Worm (Caenorhabditis elegans) whole organism, L2 larva: Measurements from ENCODE around the gene txdc-17.

ENCODE experiments used
- C34F6.9 ChIP-seq: fragments of 150-350 bp; optimal IDR thresholded peaks from 2 replicates; lab custom pipeline; 2014; ENCODE audit warnings: missing biosample characterization, missing genetic modification characterization
- F13H6.1 ChIP-seq: sonication (generic microtip); optimal IDR thresholded peaks from 2 replicates; lab custom pipeline; 2016; ENCODE audit warnings: missing genetic modification characterization, missing compliant biosample characterization
- R02D3.7 ChIP-seq: fragments of 150-350 bp; optimal IDR thresholded peaks from 2 replicates; lab custom pipeline; 2014; ENCODE audit warnings: missing biosample characterization, missing genetic modification characterization
- Y55F3AM.14 ChIP-seq: fragments of 200-800 bp; sonication (Bioruptor generic); optimal IDR thresholded peaks from 2 replicates; lab custom pipeline; 2018; ENCODE audit warnings: mild to moderate bottlenecking, missing genetic modification characterization, missing compliant biosample characterization
- ZK546.5 ChIP-seq: sonication (generic microtip); optimal IDR thresholded peaks from 2 replicates; lab custom pipeline; 2017; ENCODE audit warnings: missing biosample characterization, missing genetic modification characterization
- alr-1 ChIP-seq: fragments of 150-350 bp; optimal IDR thresholded peaks from 2 replicates; lab custom pipeline; 2014; ENCODE audit warnings: missing biosample characterization, missing genetic modification characterization
- aly-2 ChIP-seq: fragments of 150-350 bp; optimal IDR thresholded peaks from 2 replicates; lab custom pipeline; 2014; ENCODE audit warnings: missing biosample characterization, missing genetic modification characterization
- ama-1 ChIP-seq: fragments of 150-350 bp; optimal IDR thresholded peaks from 2 replicates; lab custom pipeline; 2018; ENCODE audit warnings: inconsistent platforms
- blmp-1 ChIP-seq: sonication (generic microtip); optimal IDR thresholded peaks from 2 replicates; lab custom pipeline; 2017; ENCODE audit warnings: missing genetic modification characterization, mild to moderate bottlenecking, missing compliant biosample characterization, antibody characterized with exemption, moderate library complexity; ENCODE audit not compliant: insufficient read depth
- ceh-16 ChIP-seq: fragments of 150-350 bp; optimal IDR thresholded peaks from 2 replicates; lab custom pipeline; 2014; ENCODE audit warnings: missing biosample characterization, missing genetic modification characterization
- ceh-82 ChIP-seq: fragments of 150-350 bp; optimal IDR thresholded peaks from 2 replicates; lab custom pipeline; 2014; ENCODE audit warnings: missing biosample characterization, missing genetic modification characterization
- crh-2 ChIP-seq: sonication (generic microtip); optimal IDR thresholded peaks from 2 replicates; lab custom pipeline; 2017; ENCODE audit warnings: missing biosample characterization, missing genetic modification characterization
- dmd-4 ChIP-seq: sonication (generic microtip); optimal IDR thresholded peaks from 2 replicates; lab custom pipeline; 2017; ENCODE audit warnings: missing biosample characterization, missing genetic modification characterization
- egl-27 ChIP-seq: sonication (generic microtip); optimal IDR thresholded peaks from 3 replicates; lab custom pipeline; 2017; ENCODE audit warnings: missing biosample characterization, missing genetic modification reagents, missing genetic modification characterization
- elt-1 ChIP-seq: fragments of 150-350 bp; optimal IDR thresholded peaks from 2 replicates; lab custom pipeline; 2014; ENCODE audit warnings: missing biosample characterization, missing genetic modification characterization
- elt-3 ChIP-seq: sonication (generic microtip); optimal IDR thresholded peaks from 2 replicates; lab custom pipeline; 2017; ENCODE audit warnings: missing biosample characterization, missing genetic modification characterization
- fos-1 ChIP-seq: fragments of 150-350 bp; optimal IDR thresholded peaks from 2 replicates; lab custom pipeline; 2014; ENCODE audit warnings: missing biosample characterization, missing genetic modification characterization
- gmeb-1 ChIP-seq: fragments of 150-350 bp; optimal IDR thresholded peaks from 2 replicates; lab custom pipeline; 2014; ENCODE audit warnings: missing biosample characterization, missing genetic modification characterization
- lin-11 ChIP-seq: fragments of 150-350 bp; sonication (generic microtip); optimal IDR thresholded peaks from 2 replicates; lab custom pipeline; 2014; ENCODE audit warnings: missing biosample characterization, missing genetic modification characterization, inconsistent platforms, mixed read lengths
- lin-13 ChIP-seq: fragments of 150-350 bp; optimal IDR thresholded peaks from 2 replicates; lab custom pipeline; 2014; ENCODE audit warnings: missing biosample characterization, missing genetic modification reagents, missing genetic modification characterization
- lin-39 ChIP-seq: fragments of 150-350 bp; optimal IDR thresholded peaks from 2 replicates; lab custom pipeline; 2014; ENCODE audit warnings: missing biosample characterization, missing genetic modification reagents, missing genetic modification characterization
- lsy-2 ChIP-seq, 2 experiments: fragments of 150-350 bp in 1 of 2; sonication (generic microtip) in 1 of 2; optimal IDR thresholded peaks; 2 replicates each; lab custom pipeline; 2014 to 2017; ENCODE audit warnings: missing biosample characterization in 2 of 2, missing genetic modification characterization in 2 of 2
- mab-5 ChIP-seq: fragments of 150-350 bp; optimal IDR thresholded peaks from 2 replicates; lab custom pipeline; 2014; ENCODE audit warnings: missing biosample characterization, missing genetic modification characterization
- mbf-1 ChIP-seq: sonication (generic microtip); optimal IDR thresholded peaks from 2 replicates; lab custom pipeline; 2017; ENCODE audit warnings: missing biosample characterization, missing genetic modification characterization
- mdl-1 ChIP-seq, 2 experiments: fragments of 150-350 bp in 1 of 2; sonication (generic microtip) in 1 of 2; optimal IDR thresholded peaks; 2 replicates each; lab custom pipeline; 2017; ENCODE audit warnings: missing biosample characterization in 2 of 2, missing genetic modification characterization in 2 of 2
- nhr-10 ChIP-seq: sonication (generic microtip); optimal IDR thresholded peaks from 2 replicates; lab custom pipeline; 2017; ENCODE audit warnings: missing biosample characterization, missing genetic modification characterization
- nhr-11 ChIP-seq: fragments of 150-350 bp; optimal IDR thresholded peaks from 2 replicates; lab custom pipeline; 2014; ENCODE audit warnings: missing biosample characterization, missing genetic modification characterization
- nhr-12 ChIP-seq: fragments of 150-350 bp; optimal IDR thresholded peaks from 2 replicates; lab custom pipeline; 2014; ENCODE audit warnings: missing biosample characterization, missing genetic modification characterization
- nhr-129 ChIP-seq: fragments of 150-350 bp; optimal IDR thresholded peaks from 2 replicates; lab custom pipeline; 2014; ENCODE audit warnings: missing biosample characterization, missing genetic modification characterization
- nhr-21 ChIP-seq: fragments of 150-350 bp; optimal IDR thresholded peaks from 2 replicates; lab custom pipeline; 2014; ENCODE audit warnings: missing biosample characterization, missing genetic modification characterization
- nhr-23 ChIP-seq: fragments of 150-350 bp; optimal IDR thresholded peaks from 2 replicates; lab custom pipeline; 2014; ENCODE audit warnings: missing biosample characterization, missing genetic modification reagents, missing genetic modification characterization
- nhr-237 ChIP-seq: fragments of 150-350 bp; optimal IDR thresholded peaks from 2 replicates; lab custom pipeline; 2014; ENCODE audit warnings: missing biosample characterization, missing genetic modification characterization
- nhr-25 ChIP-seq: fragments of 150-350 bp; sonication (generic microtip); optimal IDR thresholded peaks from 3 replicates; lab custom pipeline; 2014; ENCODE audit warnings: missing biosample characterization, missing genetic modification characterization
- nhr-6 ChIP-seq: fragments of 150-350 bp; optimal IDR thresholded peaks from 2 replicates; lab custom pipeline; 2014; ENCODE audit warnings: missing biosample characterization, missing genetic modification characterization
- nhr-77 ChIP-seq: fragments of 150-350 bp; optimal IDR thresholded peaks from 2 replicates; lab custom pipeline; 2014; ENCODE audit warnings: missing biosample characterization, missing genetic modification characterization
- peb-1 ChIP-seq: fragments of 150-350 bp; optimal IDR thresholded peaks from 2 replicates; lab custom pipeline; 2014; ENCODE audit warnings: missing biosample characterization, missing genetic modification characterization
- sem-4 ChIP-seq: fragments of 150-350 bp; optimal IDR thresholded peaks from 2 replicates; lab custom pipeline; 2014; ENCODE audit warnings: missing biosample characterization, missing genetic modification reagents, missing genetic modification characterization
- skn-1 ChIP-seq: sonication (generic microtip); optimal IDR thresholded peaks from 2 replicates; lab custom pipeline; 2017; ENCODE audit warnings: missing biosample characterization, missing genetic modification characterization
- sma-3 ChIP-seq: sonication (generic microtip); optimal IDR thresholded peaks from 2 replicates; lab custom pipeline; 2016; ENCODE audit warnings: missing genetic modification reagents, missing genetic modification characterization, missing compliant biosample characterization
- sma-9 ChIP-seq, 2 experiments: fragments of 150-350 bp in 1 of 2; sonication (generic microtip) in 1 of 2; optimal IDR thresholded peaks; 2 replicates each; lab custom pipeline; 2014 to 2016; ENCODE audit warnings: missing genetic modification characterization in 2 of 2, mild to moderate bottlenecking in 1 of 2, missing biosample characterization in 1 of 2, missing compliant biosample characterization in 1 of 2, missing genetic modification reagents in 1 of 2, moderate library complexity in 1 of 2
- snpc-4 ChIP-seq: fragments of 150-350 bp; optimal IDR thresholded peaks from 2 replicates; lab custom pipeline; 2014; ENCODE audit warnings: missing biosample characterization, missing genetic modification characterization
- unc-39 ChIP-seq: fragments of 150-350 bp; optimal IDR thresholded peaks from 2 replicates; lab custom pipeline; 2014; ENCODE audit warnings: missing biosample characterization, missing genetic modification characterization
- unc-55 ChIP-seq: fragments of 150-350 bp; sonication (generic microtip); optimal IDR thresholded peaks from 3 replicates; lab custom pipeline; 2014; ENCODE audit warnings: missing biosample characterization, missing genetic modification reagents, missing genetic modification characterization
- unc-62 ChIP-seq: fragments of 150-350 bp; optimal IDR thresholded peaks from 2 replicates; lab custom pipeline; 2014; ENCODE audit warnings: missing biosample characterization, missing genetic modification reagents, missing genetic modification characterization
- zag-1 ChIP-seq: fragments of 150-350 bp; optimal IDR thresholded peaks from 2 replicates; lab custom pipeline; 2014; ENCODE audit warnings: missing biosample characterization, missing genetic modification characterization
- ztf-1 ChIP-seq: fragments of 200-800 bp; sonication (Bioruptor generic); conservative IDR thresholded peaks from 2 replicates; pipeline ENCODE4 v1.3.6; 2022; ENCODE audit warnings: missing genetic modification characterization, missing compliant biosample characterization
- ztf-11 ChIP-seq: sonication (generic microtip); optimal IDR thresholded peaks from 2 replicates; lab custom pipeline; 2017; ENCODE audit warnings: missing biosample characterization, missing genetic modification characterization
- ztf-4 ChIP-seq: fragments of 150-350 bp; optimal IDR thresholded peaks from 2 replicates; lab custom pipeline; 2014; ENCODE audit warnings: missing biosample characterization, missing genetic modification characterization

Gene txdc-17

ce11 chrIII:2834363-2834762 is at the start of gene txdc-17:
Gene txdc-17 (plus strand): TSS chrIII:2834663.
- no peak for TF ChIP-seq mab-5
- no peak for TF ChIP-seq skn-1 (tag; lab: Kevin White, UChicago)
- TF ChIP-seq C34F6.9 (tag; lab: Kevin White, UChicago): no peak
- TF ChIP-seq ceh-82 (tag; lab: Kevin White, UChicago): no peak
- no peak for TF ChIP-seq unc-39 (tag; lab: Kevin White, UChicago)
- TF ChIP-seq, all 48 proteins: peak for 0

- TF ChIP-seq ztf-11 (tag; lab: Kevin White, UChicago) (no peak), nhr-10 (tag; lab: Kevin White, UChicago) (peak; percentile 38), sma-3 (GFP tag; lab: Kevin White, UChicago) (peak; percentile 96), mbf-1 (no peak), gmeb-1 (tag; lab: Kevin White, UChicago) (peak; percentile 89), unc-55 (GFP tag; lab: Kevin White, UChicago) (peak; percentile 99), nhr-237 (tag; lab: Kevin White, UChicago) (peak; percentile 49), nhr-25 (peak; percentile 97), ZK546.5 (tag; lab: Kevin White, UChicago) (peak; percentile 60), sma-9 (GFP tag; optimal IDR thresholded peaks at IDR 0.05; lab: Kevin White, UChicago) (peak; percentile 92), sma-9 (tag; optimal IDR thresholded peaks at IDR 0.05; lab: Kevin White, UChicago) (no peak), Y55F3AM.14 (peak; percentile 87), unc-39 (tag; lab: Kevin White, UChicago) (no peak), mdl-1 (tag; optimal IDR thresholded peaks at IDR 0.05; lab: Kevin White, UChicago) (peak in 1 of 2 experiments; percentile 75), F13H6.1 (tag; lab: Kevin White, UChicago) (peak; percentile 93), elt-1 (tag; lab: Kevin White, UChicago) (no peak), ceh-82 (tag; lab: Kevin White, UChicago) (peak; percentile 84), sem-4 (peak; percentile 97), lin-13 (GFP tag; lab: Kevin White, UChicago) (peak; percentile 98), nhr-6 (peak; percentile 94), lin-11 (tag; lab: Kevin White, UChicago) (peak; percentile 89), lin-39 (no peak), R02D3.7 (tag; lab: Kevin White, UChicago) (peak; percentile 45), nhr-23 (tag; lab: Kevin White, UChicago) (no peak), C34F6.9 (tag; lab: Kevin White, UChicago) (peak; percentile 99), aly-2 (tag; lab: Kevin White, UChicago) (no peak), ztf-1 (GFP tag; lab: Robert Waterston, UW) (no peak), crh-2 (tag; lab: Kevin White, UChicago) (peak; percentile 99), skn-1 (tag; lab: Kevin White, UChicago) (peak; percentile 84), ztf-4 (tag; lab: Kevin White, UChicago) (peak; percentile 96), ama-1 (lab: Kevin White, UChicago) (peak; percentile 71), dmd-4 (tag; lab: Kevin White, UChicago) (no peak), fos-1 (tag; lab: Kevin White, UChicago) (peak; percentile 98), alr-1 (tag; lab: Kevin White, UChicago) (peak; percentile 59), nhr-21 (tag; lab: Kevin White, UChicago) (peak; percentile 93), elt-3 (tag; lab: Kevin White, UChicago) (no peak), nhr-12 (tag; lab: Kevin White, UChicago) (peak; percentile 49), peb-1 (tag; lab: Kevin White, UChicago) (no peak), lsy-2 (tag; optimal IDR thresholded peaks at IDR 0.05; lab: Kevin White, UChicago) (peak; percentile 92 to 98), nhr-77 (tag; lab: Kevin White, UChicago) (peak; percentile 85), nhr-129 (tag; lab: Kevin White, UChicago) (peak; percentile 94), mab-5 (peak; percentile 88), nhr-11 (tag; lab: Kevin White, UChicago) (no peak), ceh-16 (tag; lab: Kevin White, UChicago) (peak; percentile 44), zag-1 (peak; percentile 96), snpc-4 (tag; lab: Kevin White, UChicago) (peak; percentile 77), unc-62 (GFP tag; lab: Kevin White, UChicago) (no peak), blmp-1 (tag; lab: Kevin White, UChicago) (peak; percentile 60), egl-27 (tag; lab: Kevin White, UChicago) (peak; percentile 78)
Observed at ce11 chrIII:2785840-2786239, 48.6 kb upstream of the txdc-17 start, which contains the start of gene Y71H2AM.20. Gene Y71H2AM.20 (minus strand): TSS chrIII:2785948.
